Worm (Caenorhabditis elegans): Measurements from ENCODE around the gene F35D11.1.

Gene F35D11.1

DNA sequence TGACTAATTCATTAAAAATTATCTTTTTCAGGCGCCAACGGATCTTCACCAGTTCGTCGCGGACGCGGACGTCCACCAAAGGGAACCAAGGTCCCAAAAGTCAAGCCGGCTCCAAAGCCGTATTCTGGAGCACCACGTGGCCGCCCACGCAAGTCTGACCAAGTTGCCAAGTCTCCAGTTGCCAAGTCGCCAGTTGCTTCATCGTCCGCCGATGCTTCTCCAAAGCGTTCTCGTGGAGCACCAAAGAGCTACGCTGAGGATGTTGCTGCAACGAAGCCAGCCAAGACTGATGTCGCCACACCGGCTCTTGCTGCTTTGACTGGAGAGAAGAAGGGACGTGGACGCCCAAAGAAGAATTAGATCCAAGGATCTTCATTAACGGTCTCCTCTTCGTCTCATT is 46.5 kb downstream of the F35D11.1 start:
- TF ChIP-seq pes-1 (GFP tag; IDR thresholded peaks at IDR 0.05) (no peak), ceh-13 (GFP tag; optimal IDR thresholded peaks at IDR 0.05) (no peak), ets-7 (tag; optimal IDR thresholded peaks at IDR 0.05) (no peak), tbx-11 (GFP tag; IDR thresholded peaks at IDR 0.05) (no peak), tra-4 (tag; optimal IDR thresholded peaks at IDR 0.05) (no peak), tbx-37 (GFP tag; conservative IDR thresholded peaks at IDR 0.05) (no peak), ceh-36 (tag; optimal IDR thresholded peaks at IDR 0.05) (no peak), hmbx-1 (tag; optimal IDR thresholded peaks at IDR 0.05) (no peak), B0310.2 (tag; optimal IDR thresholded peaks at IDR 0.05) (no peak), ama-1 (optimal IDR thresholded peaks at IDR 0.05) (no peak), F13C5.2 (tag; optimal IDR thresholded peaks at IDR 0.05) (no peak), flt-1 (GFP tag; IDR thresholded peaks at IDR 0.05) (no peak), hnd-1 (tag; optimal IDR thresholded peaks at IDR 0.05) (no peak), aly-1 (tag; optimal IDR thresholded peaks at IDR 0.05) (no peak), sea-1 (GFP tag; conservative IDR thresholded peaks at IDR 0.05) (no peak)

DNA sequence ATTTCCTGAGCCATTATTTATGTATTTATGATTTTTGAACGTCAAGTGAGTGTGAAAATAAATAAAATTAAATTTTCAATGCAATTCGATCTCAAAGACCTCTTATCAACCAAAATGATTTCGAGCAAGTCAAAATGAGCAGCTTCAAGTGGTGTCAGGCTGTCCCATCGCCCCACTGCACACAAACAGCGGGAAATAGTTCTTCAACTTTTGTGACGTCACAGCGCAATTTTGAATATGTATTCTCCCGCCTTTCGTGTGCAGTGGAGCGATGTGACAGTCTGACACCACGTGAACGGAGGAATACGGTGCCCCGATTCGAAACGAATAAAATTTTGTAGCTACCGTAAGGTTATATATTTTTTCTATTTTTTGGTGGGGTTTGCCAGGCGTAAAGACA is 47.0 kb downstream of the F35D11.1 start:
- TF ChIP-seq ama-1 (optimal IDR thresholded peaks at IDR 0.05) (no peak), ets-7 (tag; optimal IDR thresholded peaks at IDR 0.05) (no peak), tbx-37 (GFP tag; conservative IDR thresholded peaks at IDR 0.05) (no peak), aly-1 (tag; optimal IDR thresholded peaks at IDR 0.05) (no peak), tra-4 (tag; optimal IDR thresholded peaks at IDR 0.05) (no peak), pes-1 (GFP tag; IDR thresholded peaks at IDR 0.05) (no peak), F13C5.2 (tag; optimal IDR thresholded peaks at IDR 0.05) (no peak)

ce11 chrII:4674188-4674587 is 47.5 kb downstream of the F35D11.1 start:
- TF ChIP-seq aly-1 (tag; optimal IDR thresholded peaks at IDR 0.05) (no peak), tbx-11 (GFP tag; IDR thresholded peaks at IDR 0.05) (no peak), scrt-1 (GFP tag; IDR thresholded peaks at IDR 0.05) (no peak), tbx-37 (GFP tag; conservative IDR thresholded peaks at IDR 0.05) (no peak), ama-1 (optimal IDR thresholded peaks at IDR 0.05) (no peak), B0310.2 (tag; optimal IDR thresholded peaks at IDR 0.05) (no peak), F13C5.2 (tag; optimal IDR thresholded peaks at IDR 0.05) (no peak), flt-1 (GFP tag; IDR thresholded peaks at IDR 0.05) (no peak), ceh-36 (tag; optimal IDR thresholded peaks at IDR 0.05) (no peak), hmg-4 (GFP tag; optimal IDR thresholded peaks at IDR 0.05) (no peak), sea-1 (GFP tag; conservative IDR thresholded peaks at IDR 0.05) (no peak), ceh-13 (GFP tag; optimal IDR thresholded peaks at IDR 0.05) (no peak), hnd-1 (tag; optimal IDR thresholded peaks at IDR 0.05) (no peak), tra-4 (tag; optimal IDR thresholded peaks at IDR 0.05) (no peak), ets-7 (tag; optimal IDR thresholded peaks at IDR 0.05) (no peak), pes-1 (GFP tag; IDR thresholded peaks at IDR 0.05) (no peak)

- no peak for TF ChIP-seq ceh-36 (tag; optimal IDR thresholded peaks at IDR 0.05)
- TF ChIP-seq pes-1 (GFP tag; IDR thresholded peaks at IDR 0.05) = no peak
- no peak for TF ChIP-seq sea-1 (GFP tag; conservative IDR thresholded peaks at IDR 0.05)
- no peak for TF ChIP-seq ceh-13 (GFP tag; optimal IDR thresholded peaks at IDR 0.05)
- TF ChIP-seq tra-4 (tag; optimal IDR thresholded peaks at IDR 0.05) = no peak
Measured at ce11 chrII:4675481-4675880, 48.8 kb downstream of the F35D11.1 start, which contains the start of gene T05A7.3. TSS of gene T05A7.3 (plus strand) at chrII:4675781.

DNA sequence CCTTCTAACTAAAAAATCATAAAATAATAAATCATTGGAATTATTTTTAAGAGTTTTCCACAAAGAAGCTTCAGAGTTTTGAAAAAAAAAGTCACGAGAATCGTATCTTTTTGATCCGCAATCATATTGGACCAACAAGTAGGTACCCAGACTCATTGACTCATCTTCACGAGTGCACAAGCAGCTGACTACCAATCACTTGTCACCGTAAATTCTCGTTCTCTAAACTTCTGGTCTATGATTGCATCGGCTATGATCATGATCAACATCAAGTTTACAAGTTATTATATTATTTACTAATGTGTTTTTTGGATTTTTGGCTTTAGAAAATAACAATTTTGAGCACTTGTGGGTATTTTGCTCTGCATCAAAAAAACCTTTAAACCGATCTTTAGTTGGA is 49.5 kb downstream of the F35D11.1 start:
- TF ChIP-seq pes-1 (GFP tag; IDR thresholded peaks at IDR 0.05) = no peak
- no peak for TF ChIP-seq ceh-36 (tag; optimal IDR thresholded peaks at IDR 0.05)
- TF ChIP-seq ceh-13 (GFP tag; optimal IDR thresholded peaks at IDR 0.05) = no peak
- no peak for TF ChIP-seq B0310.2 (tag; optimal IDR thresholded peaks at IDR 0.05)
- no peak for TF ChIP-seq tbx-11 (GFP tag; IDR thresholded peaks at IDR 0.05)
- no peak for TF ChIP-seq tbx-37 (GFP tag; conservative IDR thresholded peaks at IDR 0.05)
- TF ChIP-seq F13C5.2 (tag; optimal IDR thresholded peaks at IDR 0.05) = no peak
- TF ChIP-seq flt-1 (GFP tag; IDR thresholded peaks at IDR 0.05) = no peak
- no peak for TF ChIP-seq ama-1 (optimal IDR thresholded peaks at IDR 0.05)
- TF ChIP-seq ets-7 (tag; optimal IDR thresholded peaks at IDR 0.05) = no peak
- no peak for TF ChIP-seq tra-4 (tag; optimal IDR thresholded peaks at IDR 0.05)
- TF ChIP-seq hnd-1 (tag; optimal IDR thresholded peaks at IDR 0.05) = no peak
- TF ChIP-seq aly-1 (tag; optimal IDR thresholded peaks at IDR 0.05) = no peak

All from whole organism, early embryonic.